Worm (Caenorhabditis elegans) whole organism, midembryonic: Measurements from ENCODE around the gene F53E2.2.

Source experiments
- T22C8.4 ChIP-seq: fragments of 200-800 bp; sonication (Bioruptor generic); IDR thresholded peaks from 2 replicates; pipeline ENCODE4 v1.3.6; 2022; ENCODE audit warnings: missing genetic modification characterization, missing compliant biosample characterization
- cog-1 ChIP-seq: sonication (generic microtip); optimal IDR thresholded peaks from 2 replicates; lab custom pipeline; 2016; ENCODE audit warnings: missing genetic modification characterization, missing compliant biosample characterization
- flt-1 ChIP-seq: fragments of 200-800 bp; sonication (Bioruptor generic); IDR thresholded peaks from 2 replicates; pipeline ENCODE4 v1.3.6; 2022; ENCODE audit warnings: missing genetic modification characterization, missing compliant biosample characterization
- klf-2 ChIP-seq: fragments of 200-800 bp; sonication (Bioruptor generic); conservative IDR thresholded peaks from 2 replicates; pipeline ENCODE4 v1.3.6; 2022; ENCODE audit warnings: missing genetic modification reagents, missing genetic modification characterization, missing compliant biosample characterization
- med-1 ChIP-seq: sonication (generic microtip); optimal IDR thresholded peaks from 2 replicates; lab custom pipeline; 2017; ENCODE audit warnings: missing genetic modification characterization, mild to moderate bottlenecking, missing compliant biosample characterization, antibody characterized with exemption, missing genetic modification reagents; ENCODE audit not compliant: insufficient read depth
- ref-1 ChIP-seq: fragments of 200-800 bp; sonication (Bioruptor generic); conservative IDR thresholded peaks from 2 replicates; pipeline ENCODE4 v1.3.6; 2022; ENCODE audit warnings: missing genetic modification reagents, missing genetic modification characterization, missing compliant biosample characterization
- tab-1 ChIP-seq: fragments of 200-800 bp; sonication (Bioruptor generic); IDR thresholded peaks from 2 replicates; pipeline ENCODE4 v1.3.6; 2022; ENCODE audit warnings: missing genetic modification characterization, missing compliant biosample characterization
- ztf-23 ChIP-seq: fragments of 200-800 bp; sonication (Bioruptor generic); IDR thresholded peaks from 2 replicates; pipeline ENCODE4 v1.3.6; 2022; ENCODE audit warnings: missing genetic modification reagents, missing genetic modification characterization, missing compliant biosample characterization
- ztf-29 ChIP-seq: fragments of 200-800 bp; sonication (Bioruptor generic); IDR thresholded peaks from 2 replicates; pipeline ENCODE4 v1.3.6; 2022; ENCODE audit warnings: missing genetic modification reagents, missing genetic modification characterization, missing compliant biosample characterization

F53E2.2 gene

ce11 chrV:1476284-1476792 lies 1.5 kb downstream of the F53E2.2 start:
- TF ChIP-seq tab-1 (GFP tag; lab: Robert Waterston, UW) (no peak), med-1 (no peak), cog-1 (tag; lab: Kevin White, UChicago) (no peak), flt-1 (no peak), T22C8.4 (no peak), ztf-29 (GFP tag; lab: Robert Waterston, UW) (no peak), ztf-23 (GFP tag; lab: Robert Waterston, UW) (no peak), ref-1 (GFP tag; lab: Robert Waterston, UW) (no peak), klf-2 (GFP tag; lab: Robert Waterston, UW) (no peak)

ce11 chrV:1476841-1477240 lies 2.0 kb downstream of the F53E2.2 start:
- no peak for TF ChIP-seq ztf-23 (GFP tag; lab: Robert Waterston, UW)
- TF ChIP-seq ref-1 (GFP tag; lab: Robert Waterston, UW) = no peak
- TF ChIP-seq med-1 = no peak
- no peak for TF ChIP-seq flt-1
- TF ChIP-seq T22C8.4 = no peak
- no peak for TF ChIP-seq tab-1 (GFP tag; lab: Robert Waterston, UW)
- TF ChIP-seq cog-1 (tag; lab: Kevin White, UChicago) = no peak
- TF ChIP-seq ztf-29 (GFP tag; lab: Robert Waterston, UW) = no peak
- TF ChIP-seq klf-2 (GFP tag; lab: Robert Waterston, UW) = no peak

ce11 chrV:1480841-1481240 lies 6.0 kb downstream of the F53E2.2 start:
- TF ChIP-seq cog-1 (tag; lab: Kevin White, UChicago) (no peak), ztf-29 (GFP tag; lab: Robert Waterston, UW) (no peak), tab-1 (GFP tag; lab: Robert Waterston, UW) (no peak), med-1 (no peak), ref-1 (GFP tag; lab: Robert Waterston, UW) (no peak), flt-1 (no peak), T22C8.4 (no peak), klf-2 (GFP tag; lab: Robert Waterston, UW) (no peak), ztf-23 (GFP tag; lab: Robert Waterston, UW) (no peak)

DNA sequence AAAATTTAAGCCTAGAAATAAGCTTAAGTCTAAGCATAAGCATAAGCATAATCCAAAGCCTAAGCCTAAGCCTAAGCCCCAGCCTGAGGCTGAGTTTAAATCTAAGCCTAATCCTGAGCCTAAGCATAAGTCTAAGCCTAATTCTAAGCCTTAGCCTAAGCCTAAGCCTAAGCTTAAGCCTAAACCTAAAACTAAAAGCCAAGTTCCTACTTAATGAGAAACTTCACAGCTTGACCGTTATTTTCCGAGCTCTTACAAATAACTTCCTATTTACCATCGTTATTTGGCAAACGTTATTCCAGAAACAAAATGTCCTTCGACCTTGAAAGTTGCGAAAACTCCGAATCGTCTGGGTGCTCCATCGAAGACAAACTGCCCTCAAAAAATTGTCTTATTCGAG lies 6.9 kb downstream of the F53E2.2 start, which contains the start of gene C38C3.4:
Gene C38C3.4, plus strand, starts transcription at position 301 of the 400 bp plus-strand sequence.
- TF ChIP-seq ztf-23 (GFP tag; lab: Robert Waterston, UW) (no peak), flt-1 (no peak), ztf-29 (GFP tag; lab: Robert Waterston, UW) (no peak)

- no peak for TF ChIP-seq ztf-29 (GFP tag; lab: Robert Waterston, UW)
- TF ChIP-seq flt-1 = no peak
- TF ChIP-seq tab-1 (GFP tag; lab: Robert Waterston, UW) = no peak
- TF ChIP-seq cog-1 (tag; lab: Kevin White, UChicago) = no peak
- TF ChIP-seq med-1 = no peak
- TF ChIP-seq ztf-23 (GFP tag; lab: Robert Waterston, UW) = no peak
- no peak for TF ChIP-seq klf-2 (GFP tag; lab: Robert Waterston, UW)
- TF ChIP-seq ref-1 (GFP tag; lab: Robert Waterston, UW) = no peak
- TF ChIP-seq T22C8.4 = no peak
These were observed 11.1 kb downstream of the F53E2.2 start for ce11 chrV:1486031-1486430.

DNA sequence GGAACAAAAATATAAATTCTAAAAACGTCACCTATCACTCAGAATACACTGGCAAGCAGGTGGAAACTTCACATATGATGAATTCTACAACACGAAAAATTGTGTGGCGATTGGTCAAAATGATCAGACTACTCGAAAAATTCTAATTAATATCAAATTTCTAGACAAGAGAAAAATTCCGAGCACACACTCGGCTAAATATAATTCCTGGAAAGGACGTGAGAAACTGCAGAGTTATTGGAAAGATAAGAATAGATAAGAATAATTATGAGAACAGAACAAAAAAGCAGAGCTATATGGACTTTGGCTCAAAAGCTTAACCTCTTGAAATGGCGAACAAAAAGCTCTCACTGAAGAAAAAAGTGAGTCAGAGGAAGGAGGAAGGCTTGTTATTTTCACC lies 12.4 kb downstream of the F53E2.2 start:
- TF ChIP-seq ztf-23 (GFP tag; lab: Robert Waterston, UW) (no peak), med-1 (no peak), tab-1 (GFP tag; lab: Robert Waterston, UW) (no peak), klf-2 (GFP tag; lab: Robert Waterston, UW) (no peak), ref-1 (GFP tag; lab: Robert Waterston, UW) (no peak), T22C8.4 (no peak), flt-1 (no peak), ztf-29 (GFP tag; lab: Robert Waterston, UW) (no peak), cog-1 (tag; lab: Kevin White, UChicago) (no peak)

- TF ChIP-seq ref-1 (GFP tag; lab: Robert Waterston, UW) (no peak), cog-1 (tag; lab: Kevin White, UChicago) (no peak), ztf-23 (GFP tag; lab: Robert Waterston, UW) (no peak), tab-1 (GFP tag; lab: Robert Waterston, UW) (no peak), T22C8.4 (no peak)
These were observed 13.8 kb downstream of the F53E2.2 start for ce11 chrV:1488642-1489041.

DNA sequence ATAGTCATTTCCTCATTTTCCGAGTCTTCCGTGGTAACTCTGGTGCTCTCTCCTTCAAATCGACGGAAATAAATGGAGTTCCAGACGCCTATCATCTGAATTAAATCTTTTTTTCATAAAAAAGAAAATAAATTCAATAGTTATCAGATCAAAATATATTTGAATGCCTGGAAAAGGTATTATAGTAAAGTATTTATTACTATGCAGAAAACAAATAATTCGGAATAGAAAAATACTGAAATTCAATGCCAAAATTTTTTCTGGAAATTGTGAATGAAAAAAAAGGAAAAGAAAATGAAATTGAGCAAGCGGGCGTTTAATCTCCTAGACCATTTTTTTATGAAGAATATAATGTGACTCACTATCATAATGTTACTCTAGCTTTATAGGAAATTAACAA lies 16.6 kb downstream of the F53E2.2 start, which contains the start of gene C38C3.6:
Gene C38C3.6, minus strand, starts transcription at position 101 of the 400 bp plus-strand sequence.
- TF ChIP-seq med-1 (no peak), cog-1 (tag; lab: Kevin White, UChicago) (no peak), ztf-29 (GFP tag; lab: Robert Waterston, UW) (no peak), flt-1 (no peak), ref-1 (GFP tag; lab: Robert Waterston, UW) (no peak)

ce11 chrV:1494469-1494868 lies 19.6 kb downstream of the F53E2.2 start, which contains the start of gene spig-7:
TSS of gene spig-7 (plus strand) at chrV:1494769.
- no peak for TF ChIP-seq med-1
- TF ChIP-seq ztf-29 (GFP tag; lab: Robert Waterston, UW) = no peak
- TF ChIP-seq flt-1 = no peak
- TF ChIP-seq cog-1 (tag; lab: Kevin White, UChicago) = no peak
- TF ChIP-seq ztf-23 (GFP tag; lab: Robert Waterston, UW) = no peak
- no peak for TF ChIP-seq T22C8.4
- TF ChIP-seq ref-1 (GFP tag; lab: Robert Waterston, UW) = no peak
- TF ChIP-seq klf-2 (GFP tag; lab: Robert Waterston, UW) = no peak
- no peak for TF ChIP-seq tab-1 (GFP tag; lab: Robert Waterston, UW)

- TF ChIP-seq ztf-23 (GFP tag; lab: Robert Waterston, UW) = no peak
These were observed 20.4 kb downstream of the F53E2.2 start, which contains the start of gene C38C3.3 for ce11 chrV:1495334-1495733. TSS of gene C38C3.3 (plus strand) at chrV:1495634.
